Worm (Caenorhabditis elegans) whole organism, midembryonic: ENCODE data around the gene F36H9.7.

Source experiments
- T22C8.4 ChIP-seq: fragments of 200-800 bp; sonication (Bioruptor generic); IDR thresholded peaks from 2 replicates; pipeline ENCODE4 v1.3.6; 2022; ENCODE audit warnings: missing genetic modification characterization, missing compliant biosample characterization
- cog-1 ChIP-seq: sonication (generic microtip); optimal IDR thresholded peaks from 2 replicates; lab custom pipeline; 2016; ENCODE audit warnings: missing genetic modification characterization, missing compliant biosample characterization
- med-1 ChIP-seq: sonication (generic microtip); optimal IDR thresholded peaks from 2 replicates; lab custom pipeline; 2017; ENCODE audit warnings: missing genetic modification characterization, mild to moderate bottlenecking, missing compliant biosample characterization, antibody characterized with exemption, missing genetic modification reagents; ENCODE audit not compliant: insufficient read depth
- ztf-29 ChIP-seq: fragments of 200-800 bp; sonication (Bioruptor generic); IDR thresholded peaks from 2 replicates; pipeline ENCODE4 v1.3.6; 2022; ENCODE audit warnings: missing genetic modification reagents, missing genetic modification characterization, missing compliant biosample characterization

DNA sequence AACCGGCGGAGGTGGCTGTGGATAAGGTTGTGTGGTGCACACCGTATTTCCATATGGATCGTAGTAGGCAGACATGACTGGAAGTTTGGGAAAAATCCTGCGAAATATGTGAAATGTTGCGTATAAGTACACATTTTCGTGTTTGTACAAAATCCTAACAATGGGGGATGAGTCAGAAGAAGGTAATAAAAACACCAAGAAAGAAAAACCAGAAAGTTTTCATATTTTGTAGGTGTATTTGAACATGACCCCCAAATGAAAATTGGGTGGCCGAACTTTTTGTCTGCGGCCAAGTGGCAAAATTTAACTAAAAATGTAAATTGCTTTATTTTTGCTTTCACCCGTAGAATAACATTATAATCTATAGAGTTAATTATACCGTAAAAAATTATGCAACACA, 36.3 kb upstream of the F36H9.7 start, which contains the start of gene Y46H3A.4:
- TF ChIP-seq ztf-29 (GFP tag; lab: Robert Waterston, UW) (no peak), cog-1 (tag; lab: Kevin White, UChicago) (no peak), T22C8.4 (no peak), med-1 (GFP tag; lab: Kevin White, UChicago) (no peak)
